Fruit fly (Drosophila melanogaster) whole organism, prepupa: ENCODE measurements around the gene Cyp18a1.
A peak's percentile ranks its signal among the peaks of the same experiment; 100 is the strongest.

Experiments
- Blimp-1 ChIP-seq: fragments of 200-800 bp; sonication (Bioruptor generic); optimal IDR thresholded peaks from 3 replicates; lab custom pipeline; 2017; ENCODE audit warnings: missing biosample characterization, missing genetic modification characterization, mild to moderate bottlenecking, moderate library complexity, missing genetic modification reagents
- CG10669 ChIP-seq: fragments of 200-800 bp; sonication (Bioruptor generic); optimal IDR thresholded peaks from 3 replicates; lab custom pipeline; 2018; ENCODE audit warnings: missing biosample characterization, mild to moderate bottlenecking, missing genetic modification characterization, moderate library complexity
- CG11294 ChIP-seq: fragments of 200-800 bp; sonication (Bioruptor generic); IDR thresholded peaks from 2 replicates; pipeline ENCODE4 v1.3.6; 2022; ENCODE audit warnings: missing biosample characterization, missing genetic modification characterization
- CG11762 ChIP-seq: fragments of 200-800 bp; sonication (Bioruptor generic); optimal IDR thresholded peaks from 3 replicates; lab custom pipeline; 2016; ENCODE audit warnings: missing biosample characterization, missing genetic modification characterization; ENCODE audit not compliant: insufficient read depth
- CG11902 ChIP-seq: fragments of 200-800 bp; sonication (Bioruptor generic); optimal IDR thresholded peaks from 3 replicates; lab custom pipeline; 2016; ENCODE audit warnings: missing biosample characterization, missing genetic modification characterization
- CG15336 ChIP-seq: fragments of 200-800 bp; sonication (Bioruptor generic); IDR thresholded peaks from 2 replicates; pipeline ENCODE4 v1.3.6; 2022; ENCODE audit warnings: missing biosample characterization, missing genetic modification characterization
- CG1621 ChIP-seq: fragments of 200-800 bp; sonication (Bioruptor generic); optimal IDR thresholded peaks from 3 replicates; lab custom pipeline; 2018; ENCODE audit warnings: missing biosample characterization, mild to moderate bottlenecking, missing genetic modification characterization
- CG16779 ChIP-seq: fragments of 200-800 bp; sonication (Bioruptor generic); optimal IDR thresholded peaks from 3 replicates; lab custom pipeline; 2017; ENCODE audit warnings: missing biosample characterization, mild to moderate bottlenecking, missing genetic modification characterization
- CG3032 ChIP-seq: fragments of 200-800 bp; optimal IDR thresholded peaks from 2 replicates; lab custom pipeline; 2019; ENCODE audit warnings: missing biosample characterization, mild to moderate bottlenecking, missing genetic modification characterization, moderate library complexity
- CG31627 ChIP-seq: fragments of 200-800 bp; sonication (Bioruptor generic); optimal IDR thresholded peaks from 3 replicates; lab custom pipeline; 2016; ENCODE audit warnings: missing biosample characterization, missing genetic modification characterization
- CG32006 ChIP-seq: fragments of 200-800 bp; sonication (Bioruptor generic); optimal IDR thresholded peaks from 3 replicates; lab custom pipeline; 2017; ENCODE audit warnings: missing biosample characterization, mild to moderate bottlenecking, missing genetic modification characterization
- CG34406 ChIP-seq: fragments of 200-800 bp; sonication (Bioruptor generic); optimal IDR thresholded peaks from 3 replicates; lab custom pipeline; 2016; ENCODE audit warnings: missing biosample characterization, missing genetic modification characterization
- CG3919 ChIP-seq: fragments of 200-800 bp; sonication (Bioruptor generic); optimal IDR thresholded peaks from 3 replicates; lab custom pipeline; 2016; ENCODE audit warnings: missing biosample characterization, missing genetic modification characterization
- CG4318 ChIP-seq: fragments of 200-800 bp; sonication (Bioruptor generic); optimal IDR thresholded peaks from 3 replicates; lab custom pipeline; 2017; ENCODE audit warnings: missing biosample characterization, mild to moderate bottlenecking, missing genetic modification characterization
- CG6276 ChIP-seq: fragments of 200-800 bp; sonication (Bioruptor generic); optimal IDR thresholded peaks from 2 replicates; lab custom pipeline; 2017; ENCODE audit warnings: missing biosample characterization, mild to moderate bottlenecking, missing genetic modification characterization
- CG6792 ChIP-seq: fragments of 200-800 bp; sonication (Bioruptor generic); optimal IDR thresholded peaks from 3 replicates; lab custom pipeline; 2016; ENCODE audit warnings: missing biosample characterization, missing genetic modification characterization
- CG6808 ChIP-seq: fragments of 200-800 bp; sonication (Bioruptor generic); optimal IDR thresholded peaks from 3 replicates; lab custom pipeline; 2017; ENCODE audit warnings: missing biosample characterization, missing genetic modification characterization, mild to moderate bottlenecking, moderate library complexity, missing genetic modification reagents
- CG6854 ChIP-seq: fragments of 200-800 bp; sonication (Bioruptor generic); optimal IDR thresholded peaks from 2 replicates; lab custom pipeline; 2017; ENCODE audit warnings: missing biosample characterization, mild to moderate bottlenecking, missing genetic modification characterization
- CG7368 ChIP-seq: fragments of 200-800 bp; sonication (Bioruptor generic); optimal IDR thresholded peaks from 3 replicates; lab custom pipeline; 2016; ENCODE audit warnings: missing biosample characterization, missing genetic modification characterization
- CG8119 ChIP-seq: fragments of 200-800 bp; sonication (Bioruptor generic); IDR thresholded peaks from 3 replicates; pipeline ENCODE4 v1.3.6; 2022; ENCODE audit warnings: missing biosample characterization, missing genetic modification characterization
- CG8632 ChIP-seq: fragments of 200-800 bp; sonication (Bioruptor generic); optimal IDR thresholded peaks from 3 replicates; lab custom pipeline; 2016; ENCODE audit warnings: missing biosample characterization, missing genetic modification characterization
- CG9139 ChIP-seq: fragments of 200-800 bp; sonication (Bioruptor generic); optimal IDR thresholded peaks from 3 replicates; lab custom pipeline; 2017; ENCODE audit warnings: missing biosample characterization, mild to moderate bottlenecking, missing genetic modification characterization
- Eip78C ChIP-seq: fragments of 200-800 bp; sonication (Bioruptor generic); peaks from one replicate; lab custom pipeline; 2016; ENCODE audit warnings: missing biosample characterization, missing genetic modification characterization
- Eip93F ChIP-seq: fragments of 200-800 bp; sonication (Bioruptor generic); optimal IDR thresholded peaks from 2 replicates; lab custom pipeline; 2016; ENCODE audit warnings: missing biosample characterization, mild to moderate bottlenecking, missing genetic modification characterization
- Ets21C ChIP-seq: fragments of 200-800 bp; sonication (Bioruptor generic); optimal IDR thresholded peaks from 3 replicates; lab custom pipeline; 2016; ENCODE audit warnings: missing biosample characterization, missing genetic modification characterization
- Ets96B ChIP-seq: fragments of 200-800 bp; optimal IDR thresholded peaks from 2 replicates; lab custom pipeline; 2019; ENCODE audit warnings: missing biosample characterization, mild to moderate bottlenecking, missing genetic modification characterization, moderate library complexity
- Gug ChIP-seq: fragments of 200-800 bp; sonication (Bioruptor generic); IDR thresholded peaks from 2 replicates; pipeline ENCODE4 v1.3.6; 2022; ENCODE audit warnings: missing biosample characterization, missing genetic modification characterization
- Hr38 ChIP-seq: sonication (Bioruptor generic); optimal IDR thresholded peaks from 2 replicates; lab custom pipeline; 2016; ENCODE audit warnings: missing biosample characterization, missing genetic modification characterization
- Hr39 ChIP-seq: fragments of 200-800 bp; sonication (Bioruptor generic); optimal IDR thresholded peaks from 2 replicates; lab custom pipeline; 2016; ENCODE audit warnings: missing biosample characterization, missing genetic modification characterization
- Hr4 ChIP-seq: fragments of 200-800 bp; sonication (Bioruptor generic); optimal IDR thresholded peaks from 3 replicates; lab custom pipeline; 2016; ENCODE audit warnings: missing biosample characterization, missing genetic modification characterization
- Lpt ChIP-seq: fragments of 200-800 bp; sonication (Bioruptor generic); optimal IDR thresholded peaks from 3 replicates; lab custom pipeline; 2016; ENCODE audit warnings: missing biosample characterization, missing genetic modification characterization
- Met ChIP-seq: fragments of 200-800 bp; sonication (Bioruptor generic); optimal IDR thresholded peaks from 3 replicates; lab custom pipeline; 2016; ENCODE audit warnings: missing biosample characterization, missing genetic modification characterization
- OdsH ChIP-seq: fragments of 200-800 bp; sonication (Bioruptor generic); optimal IDR thresholded peaks from 3 replicates; lab custom pipeline; 2016; ENCODE audit warnings: missing biosample characterization, missing genetic modification characterization
- Smox ChIP-seq: fragments of 200-800 bp; sonication (Bioruptor generic); optimal IDR thresholded peaks from 3 replicates; lab custom pipeline; 2016; ENCODE audit warnings: missing biosample characterization, missing genetic modification characterization
- Sox102F ChIP-seq: fragments of 200-800 bp; sonication (Bioruptor generic); optimal IDR thresholded peaks from 2 replicates; lab custom pipeline; 2016; ENCODE audit warnings: missing biosample characterization, mild to moderate bottlenecking, missing genetic modification characterization
- Sox14 ChIP-seq: fragments of 200-800 bp; sonication (Bioruptor generic); optimal IDR thresholded peaks from 3 replicates; lab custom pipeline; 2016; ENCODE audit warnings: missing biosample characterization, missing genetic modification characterization
- Sox15 ChIP-seq: fragments of 200-800 bp; sonication (Bioruptor generic); optimal IDR thresholded peaks from 3 replicates; lab custom pipeline; 2016; ENCODE audit warnings: missing biosample characterization, missing genetic modification characterization
- achi ChIP-seq: fragments of 200-800 bp; sonication (Bioruptor generic); optimal IDR thresholded peaks from 3 replicates; lab custom pipeline; 2016; ENCODE audit warnings: missing biosample characterization, missing genetic modification characterization
- acj6 ChIP-seq: fragments of 200-800 bp; sonication (Bioruptor generic); optimal IDR thresholded peaks from 3 replicates; lab custom pipeline; 2016; ENCODE audit warnings: missing biosample characterization, missing genetic modification characterization
- cyc ChIP-seq: fragments of 200-800 bp; sonication (Bioruptor generic); optimal IDR thresholded peaks from 3 replicates; lab custom pipeline; 2016; ENCODE audit warnings: missing biosample characterization, missing genetic modification characterization
- dac ChIP-seq: fragments of 200-800 bp; sonication (Bioruptor generic); optimal IDR thresholded peaks from 2 replicates; lab custom pipeline; 2017; ENCODE audit warnings: missing biosample characterization, mild to moderate bottlenecking, missing genetic modification characterization
- dsx ChIP-seq: fragments of 200-800 bp; optimal IDR thresholded peaks from 3 replicates; lab custom pipeline; 2019; ENCODE audit warnings: missing biosample characterization, mild to moderate bottlenecking, missing genetic modification characterization, moderate library complexity; ENCODE audit not compliant: poor library complexity, severe bottlenecking
- esn ChIP-seq: fragments of 200-800 bp; sonication (Bioruptor generic); optimal IDR thresholded peaks from 2 replicates; lab custom pipeline; 2016; ENCODE audit warnings: missing biosample characterization, mild to moderate bottlenecking, missing genetic modification characterization, moderate library complexity
- fkh ChIP-seq: fragments of 200-800 bp; sonication (Bioruptor generic); optimal IDR thresholded peaks from 3 replicates; lab custom pipeline; 2017; ENCODE audit warnings: missing biosample characterization, mild to moderate bottlenecking, missing genetic modification characterization, moderate library complexity
- net ChIP-seq: fragments of 200-800 bp; sonication (Bioruptor generic); optimal IDR thresholded peaks from 3 replicates; lab custom pipeline; 2016; ENCODE audit warnings: missing biosample characterization, missing genetic modification characterization
- spab ChIP-seq: fragments of 200-800 bp; sonication (Bioruptor generic); optimal IDR thresholded peaks from 2 replicates; lab custom pipeline; 2017; ENCODE audit warnings: missing biosample characterization, mild to moderate bottlenecking, missing genetic modification characterization, missing genetic modification reagents
- ss ChIP-seq, 2 experiments: fragments of 200-800 bp; sonication (Bioruptor generic); optimal IDR thresholded peaks; 2 replicates in 1 of 2; 3 replicates in 1 of 2; lab custom pipeline; 2017 to 2018; ENCODE audit warnings: mild to moderate bottlenecking in 2 of 2, missing biosample characterization in 2 of 2, missing genetic modification characterization in 2 of 2, moderate library complexity in 1 of 2
- svp ChIP-seq: fragments of 200-800 bp; sonication (Bioruptor generic); peaks from one replicate; lab custom pipeline; 2016; ENCODE audit warnings: missing biosample characterization, missing genetic modification characterization
- topi ChIP-seq: fragments of 200-800 bp; sonication (Bioruptor generic); optimal IDR thresholded peaks from 3 replicates; lab custom pipeline; 2016; ENCODE audit warnings: missing biosample characterization, missing genetic modification characterization
- vri ChIP-seq: fragments of 200-800 bp; sonication (Bioruptor generic); optimal IDR thresholded peaks from 3 replicates; lab custom pipeline; 2016; ENCODE audit warnings: missing biosample characterization, mild to moderate bottlenecking, missing genetic modification characterization

Cyp18a1 gene

dm6 chrX:18646855-18647699 is 45.8 kb downstream of the Cyp18a1 start, which contains the start of gene Rip11:
Gene Rip11, minus strand, starts transcription at chrX:18647648.
- TF ChIP-seq CG6854 (GFP tag; lab: Kevin White, UChicago) (peak; percentile 82), fkh (GFP tag; lab: Kevin White, UChicago) (no peak), vri (GFP tag; lab: Kevin White, UChicago) (peak; percentile 61), CG4318 (GFP tag; lab: Kevin White, UChicago) (no peak), achi (GFP tag; lab: Kevin White, UChicago) (peak; percentile 71), cyc (GFP tag; lab: Kevin White, UChicago) (peak; percentile 59), CG8632 (GFP tag; lab: Kevin White, UChicago) (peak; percentile 71), Hr38 (GFP tag; lab: Kevin White, UChicago) (peak; percentile 13), CG11294 (GFP tag; lab: Robert Waterston, UW) (no peak), CG10669 (peak; percentile 61), CG11902 (GFP tag; lab: Kevin White, UChicago) (no peak), CG32006 (GFP tag; lab: Kevin White, UChicago) (peak; percentile 66), Gug (peak; percentile 53), CG6808 (GFP tag; lab: Kevin White, UChicago) (peak; percentile 82), acj6 (peak; percentile 59), Ets96B (peak; percentile 68), svp (GFP tag; lab: Kevin White, UChicago) (peak; percentile 75), CG16779 (tag; lab: Kevin White, UChicago) (peak; percentile 76), CG11762 (peak; percentile 63), Sox102F (GFP tag; lab: Kevin White, UChicago) (peak; percentile 69), Sox14 (GFP tag; lab: Kevin White, UChicago) (peak; percentile 56), CG1621 (tag; lab: Kevin White, UChicago) (peak; percentile 73), Hr4 (no peak), spab (GFP tag; lab: Kevin White, UChicago) (peak; percentile 73), dac (GFP tag; lab: Kevin White, UChicago) (peak; percentile 70), Ets21C (GFP tag; lab: Kevin White, UChicago) (peak; percentile 42), OdsH (no peak), CG6792 (GFP tag; lab: Kevin White, UChicago) (peak; percentile 76), esn (GFP tag; lab: Kevin White, UChicago) (peak; percentile 79), Met (GFP tag; lab: Kevin White, UChicago) (peak; percentile 78), Blimp-1 (GFP tag; lab: Kevin White, UChicago) (peak; percentile 95), CG15336 (GFP tag; lab: Robert Waterston, UW) (peak; percentile 78), Eip93F (GFP tag; lab: Kevin White, UChicago) (peak; percentile 37), ss (GFP tag; optimal IDR thresholded peaks at IDR 0.05; lab: Kevin White, UChicago) (peak; percentile 91 to 92), CG3032 (tag; lab: Kevin White, UChicago) (peak; percentile 49), CG34406 (GFP tag; lab: Kevin White, UChicago) (peak; percentile 61), topi (GFP tag; lab: Kevin White, UChicago) (peak; percentile 73), CG8119 (GFP tag; lab: Robert Waterston, UW) (peak; percentile 82), CG9139 (GFP tag; lab: Kevin White, UChicago) (peak; percentile 80), CG3919 (peak; percentile 81), Eip78C (GFP tag; lab: Kevin White, UChicago) (peak; percentile 93), CG7368 (GFP tag; lab: Kevin White, UChicago) (peak; percentile 68), CG6276 (GFP tag; lab: Kevin White, UChicago) (no peak), CG31627 (GFP tag; lab: Kevin White, UChicago) (peak; percentile 50), dsx (GFP tag; lab: Kevin White, UChicago) (peak; percentile 63), Sox15 (GFP tag; lab: Kevin White, UChicago) (no peak), Smox (GFP tag; lab: Kevin White, UChicago) (peak; percentile 69), Lpt (GFP tag; lab: Kevin White, UChicago) (peak; percentile 89), net (GFP tag; lab: Kevin White, UChicago) (peak; percentile 82), Hr39 (GFP tag; lab: Kevin White, UChicago) (peak; percentile 63)
